Worm (Caenorhabditis elegans) whole organism, L1 larva: ENCODE results near the gene F02E8.4.

Source experiments
- ceh-63 ChIP-seq: fragments of 200-800 bp; sonication (Bioruptor generic); optimal IDR thresholded peaks from 2 replicates; lab custom pipeline; 2018; ENCODE audit warnings: mild to moderate bottlenecking, missing genetic modification characterization, missing compliant biosample characterization
- dpl-1 ChIP-seq, 3 experiments: fragments of 150-350 bp in 2 of 3; sonication (generic microtip) in 1 of 3; optimal IDR thresholded peaks; 2 replicates each; lab custom pipeline; 2014 to 2017; ENCODE audit warnings: missing biosample characterization in 3 of 3, missing genetic modification characterization in 3 of 3, missing genetic modification reagents in 3 of 3
- dsc-1 ChIP-seq: sonication (generic microtip); optimal IDR thresholded peaks from 2 replicates; lab custom pipeline; 2016; ENCODE audit warnings: mild to moderate bottlenecking, missing genetic modification characterization, missing compliant biosample characterization
- nhr-12 ChIP-seq: sonication (generic microtip); optimal IDR thresholded peaks from 2 replicates; lab custom pipeline; 2017; ENCODE audit warnings: missing biosample characterization, missing genetic modification characterization
- nhr-76 ChIP-seq: sonication (generic microtip); optimal IDR thresholded peaks from 2 replicates; lab custom pipeline; 2017; ENCODE audit warnings: missing biosample characterization, missing genetic modification characterization
- nhr-84 ChIP-seq: sonication (generic microtip); optimal IDR thresholded peaks from 2 replicates; lab custom pipeline; 2017; ENCODE audit warnings: missing biosample characterization, missing genetic modification characterization
- pqm-1 ChIP-seq: sonication (generic microtip); optimal IDR thresholded peaks from 3 replicates; lab custom pipeline; 2017; ENCODE audit warnings: missing biosample characterization, missing genetic modification characterization
- skn-1 ChIP-seq: fragments of 150-350 bp; optimal IDR thresholded peaks from 2 replicates; lab custom pipeline; 2014; ENCODE audit warnings: missing biosample characterization, missing genetic modification characterization
- sox-4 ChIP-seq: sonication (generic microtip); optimal IDR thresholded peaks from 2 replicates; lab custom pipeline; 2016; ENCODE audit warnings: missing genetic modification characterization, missing compliant biosample characterization

- TF ChIP-seq nhr-12 (tag; lab: Kevin White, UChicago), result no peak
- no peak for TF ChIP-seq nhr-84 (tag; lab: Kevin White, UChicago)
- no peak for TF ChIP-seq pqm-1 (tag; lab: Kevin White, UChicago)
- TF ChIP-seq sox-4 (tag; lab: Kevin White, UChicago), result no peak
- no peak for TF ChIP-seq skn-1 (tag; lab: Kevin White, UChicago)
- no peak for TF ChIP-seq nhr-76
- TF ChIP-seq ceh-63 (GFP tag; lab: Kevin White, UChicago), result no peak
- no peak for TF ChIP-seq dsc-1 (tag; lab: Kevin White, UChicago)
- no peak for TF ChIP-seq dpl-1 (GFP tag; optimal IDR thresholded peaks at IDR 0.05; lab: Kevin White, UChicago)
These were observed 819 bp upstream of the F02E8.4 start for ce11 chrX:4453101-4453500.
